Worm (Caenorhabditis elegans) whole organism, young adult: ENCODE data around the gene str-85.

Source experiments
- C17E4.6 ChIP-seq: fragments of 200-800 bp; sonication (Bioruptor generic); IDR thresholded peaks from 2 replicates; pipeline ENCODE4 v1.3.6; 2022; ENCODE audit warnings: missing genetic modification reagents, missing genetic modification characterization, missing compliant biosample characterization
- F49E8.2 ChIP-seq: sonication (generic microtip); optimal IDR thresholded peaks from 3 replicates; lab custom pipeline; 2017; ENCODE audit warnings: missing genetic modification characterization, mild to moderate bottlenecking, missing compliant biosample characterization, antibody characterized with exemption, moderate library complexity; ENCODE audit not compliant: insufficient read depth
- F57C9.4 ChIP-seq: sonication (generic microtip); optimal IDR thresholded peaks from 2 replicates; lab custom pipeline; 2017; ENCODE audit warnings: mild to moderate bottlenecking, missing genetic modification characterization, missing compliant biosample characterization
- Y53F4B.3 ChIP-seq: fragments of 200-800 bp; sonication (Bioruptor generic); IDR thresholded peaks from 2 replicates; pipeline ENCODE4 v1.3.6; 2022; ENCODE audit warnings: missing genetic modification reagents, missing genetic modification characterization, missing compliant biosample characterization
- attf-5 ChIP-seq: fragments of 200-800 bp; sonication (Bioruptor generic); optimal IDR thresholded peaks from 2 replicates; lab custom pipeline; 2018; ENCODE audit warnings: mild to moderate bottlenecking, missing genetic modification characterization, missing compliant biosample characterization
- dpl-1 ChIP-seq: fragments of 150-350 bp; optimal IDR thresholded peaks from 2 replicates; lab custom pipeline; 2014; ENCODE audit warnings: missing biosample characterization, missing genetic modification reagents, missing genetic modification characterization
- efl-1 ChIP-seq: fragments of 150-350 bp; optimal IDR thresholded peaks from 2 replicates; lab custom pipeline; 2014; ENCODE audit warnings: missing biosample characterization, missing genetic modification reagents, missing genetic modification characterization
- hmg-20 ChIP-seq: fragments of 200-800 bp; sonication (Bioruptor generic); IDR thresholded peaks from 2 replicates; pipeline ENCODE4 v1.3.6; 2022; ENCODE audit warnings: missing genetic modification reagents, missing genetic modification characterization, missing compliant biosample characterization
- rcor-1 ChIP-seq: fragments of 200-800 bp; sonication (Bioruptor generic); IDR thresholded peaks from 2 replicates; pipeline ENCODE4 v1.3.6; 2022; ENCODE audit warnings: missing genetic modification reagents, missing genetic modification characterization, missing compliant biosample characterization
- sdz-38 ChIP-seq: sonication (generic microtip); optimal IDR thresholded peaks from 2 replicates; lab custom pipeline; 2016; ENCODE audit warnings: missing genotype, missing genetic modification characterization, missing compliant biosample characterization
- tlf-1 ChIP-seq: fragments of 200-800 bp; sonication (Bioruptor generic); optimal IDR thresholded peaks from 2 replicates; lab custom pipeline; 2018; ENCODE audit warnings: mild to moderate bottlenecking, missing genetic modification characterization, missing compliant biosample characterization
- ztf-18 ChIP-seq: sonication (generic microtip); optimal IDR thresholded peaks from 2 replicates; lab custom pipeline; 2016; ENCODE audit warnings: missing genotype, mild to moderate bottlenecking, missing genetic modification characterization, missing compliant biosample characterization
- ztf-3 ChIP-seq: fragments of 200-800 bp; sonication (Bioruptor generic); optimal IDR thresholded peaks from 2 replicates; lab custom pipeline; 2018; ENCODE audit warnings: mild to moderate bottlenecking, missing genetic modification characterization, missing compliant biosample characterization

DNA sequence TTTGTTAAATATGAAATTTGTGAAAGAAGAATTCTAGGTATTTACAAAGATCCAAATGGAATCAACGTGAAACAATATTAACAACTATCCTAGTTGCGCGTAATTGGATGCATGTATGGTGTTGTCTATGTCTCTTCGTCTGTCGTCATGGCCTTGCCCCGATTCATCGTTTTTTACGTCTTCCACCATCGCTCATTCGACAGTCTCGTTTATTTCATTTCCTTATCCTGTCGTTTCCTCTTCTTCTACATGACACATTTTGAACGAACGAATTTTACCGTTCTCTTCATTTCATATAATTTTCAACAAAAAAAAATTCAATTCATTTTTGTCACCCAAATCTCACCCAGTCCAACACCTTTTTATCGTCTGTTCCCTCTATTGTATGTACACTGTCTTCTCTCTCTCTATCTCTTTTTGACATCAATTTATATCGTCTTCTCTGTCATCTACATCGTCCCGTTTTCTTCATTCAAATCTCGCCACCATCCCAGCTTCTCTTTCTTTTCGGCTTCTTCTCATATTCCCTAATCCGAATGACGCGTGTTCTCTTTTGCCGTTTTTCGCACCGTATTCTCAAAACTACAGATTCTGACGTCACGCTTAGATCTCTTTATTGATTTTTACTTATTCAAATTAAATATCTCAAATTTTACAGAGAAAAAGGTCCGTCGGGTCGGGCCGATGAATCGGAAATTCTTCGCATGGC, 29.1 kb downstream of the str-85 start, which contains the start of gene ttc-17:
- TF ChIP-seq ztf-18 (tag; lab: Kevin White, UChicago) (no peak), hmg-20 (GFP tag; lab: Robert Waterston, UW) (no peak), sdz-38 (tag; lab: Kevin White, UChicago) (no peak), ztf-3 (GFP tag; lab: Kevin White, UChicago) (no peak), F57C9.4 (tag; lab: Kevin White, UChicago) (no peak), dpl-1 (GFP tag; lab: Kevin White, UChicago) (no peak), Y53F4B.3 (GFP tag; lab: Robert Waterston, UW) (no peak), attf-5 (GFP tag; lab: Kevin White, UChicago) (no peak), F49E8.2 (tag; lab: Kevin White, UChicago) (no peak), rcor-1 (GFP tag; lab: Robert Waterston, UW) (no peak), efl-1 (GFP tag; lab: Kevin White, UChicago) (no peak), tlf-1 (GFP tag; lab: Kevin White, UChicago) (no peak), C17E4.6 (GFP tag; lab: Robert Waterston, UW) (no peak)
